Worm (Caenorhabditis elegans): ENCODE measurements around the gene R02E4.1.

R02E4.1 gene

DNA sequence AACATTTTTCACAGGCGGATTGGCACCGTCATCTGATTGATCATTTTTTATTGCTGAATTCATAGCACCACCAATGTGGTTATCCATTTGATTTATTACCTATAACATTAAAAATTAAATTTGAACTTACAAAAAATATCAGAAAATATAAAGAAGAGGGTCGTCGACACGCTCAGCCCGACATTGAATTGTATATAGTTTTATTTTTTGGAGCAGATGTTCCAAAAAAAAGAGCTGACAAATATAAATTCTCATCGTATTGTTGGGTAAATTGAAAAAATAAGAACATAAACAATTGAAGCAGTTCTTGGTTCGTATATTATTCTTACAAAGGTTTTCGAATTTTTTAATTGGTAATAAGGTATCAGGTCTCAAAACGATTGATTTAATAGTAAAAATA, at the start of gene R02E4.1:
R02E4.1 (minus strand) TSS at position 101 of the 400 bp plus-strand sequence.
- no peak for TF ChIP-seq unc-62 (GFP tag; optimal IDR thresholded peaks at IDR 0.05)

DNA sequence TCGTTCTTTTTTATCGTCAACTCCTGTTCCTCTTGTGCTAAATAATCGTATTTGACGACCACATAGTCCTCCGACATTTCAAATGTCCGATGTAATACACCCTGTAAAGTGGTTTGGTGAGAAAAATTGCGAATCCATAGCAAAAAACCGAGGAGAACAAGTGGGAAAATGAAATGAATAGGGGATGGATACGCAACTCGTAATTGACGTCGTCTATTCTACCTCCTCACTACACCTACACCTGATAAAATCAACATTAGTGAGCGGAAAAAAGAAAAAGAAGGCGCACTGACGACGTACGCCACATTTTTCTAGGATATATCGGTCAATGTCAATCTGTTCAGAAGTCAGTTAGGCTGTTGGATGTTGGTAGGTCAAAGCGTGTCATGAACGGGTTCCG, 49.0 kb upstream of the R02E4.1 start, which contains the start of gene nck-1:
nck-1 (minus strand) TSS at position 101 of the 400 bp plus-strand sequence.
- TF ChIP-seq unc-62 (GFP tag; optimal IDR thresholded peaks at IDR 0.05), result no peak

DNA sequence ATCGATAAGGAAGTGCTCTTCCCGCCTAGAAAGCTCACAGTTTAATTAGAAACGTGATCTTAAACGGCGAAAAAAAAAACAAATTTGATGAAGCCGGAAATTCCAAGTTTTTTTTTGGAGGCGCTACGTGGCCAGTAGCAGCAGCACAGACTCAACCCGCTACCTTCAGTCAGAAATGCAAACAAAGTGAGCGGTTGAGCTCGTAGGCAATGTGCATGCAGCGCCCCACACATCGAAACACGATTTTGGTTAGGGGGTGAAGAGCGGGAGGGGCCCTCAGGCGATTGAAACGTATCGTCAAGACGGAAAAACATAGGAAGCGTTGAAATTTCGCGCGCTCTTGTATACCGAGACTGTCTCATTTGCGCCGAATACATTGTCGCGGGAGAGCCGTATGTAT, 46.9 kb upstream of the R02E4.1 start:
- no peak for TF ChIP-seq unc-62 (GFP tag; optimal IDR thresholded peaks at IDR 0.05)

DNA sequence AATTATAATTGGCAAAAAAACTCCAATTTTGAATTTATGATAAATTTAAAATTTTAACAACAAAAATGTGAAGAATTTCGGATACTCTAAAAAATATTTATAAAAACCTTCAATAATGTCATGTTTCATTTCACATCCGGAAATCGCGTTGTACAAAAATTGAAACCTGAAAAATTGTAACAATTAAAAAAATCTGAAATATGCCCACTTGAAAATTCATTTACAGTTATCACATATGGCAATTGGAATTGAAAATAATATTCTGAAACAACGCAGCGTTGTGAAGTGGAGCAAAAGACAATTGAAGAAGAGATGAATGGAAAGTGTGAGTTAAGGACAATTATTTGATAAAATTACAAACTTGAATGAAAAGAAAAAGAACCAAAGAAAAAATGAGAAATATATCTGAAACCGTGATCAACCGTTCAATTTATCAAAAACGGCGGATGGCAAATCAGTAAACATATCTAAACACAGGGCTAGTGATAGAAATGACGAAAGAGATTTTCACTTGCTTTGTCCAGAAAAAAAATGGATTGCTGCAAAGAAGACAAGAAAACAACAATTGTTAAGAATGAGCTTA, 44.2 kb upstream of the R02E4.1 start:
- no peak for TF ChIP-seq unc-62 (GFP tag; optimal IDR thresholded peaks at IDR 0.05)

DNA sequence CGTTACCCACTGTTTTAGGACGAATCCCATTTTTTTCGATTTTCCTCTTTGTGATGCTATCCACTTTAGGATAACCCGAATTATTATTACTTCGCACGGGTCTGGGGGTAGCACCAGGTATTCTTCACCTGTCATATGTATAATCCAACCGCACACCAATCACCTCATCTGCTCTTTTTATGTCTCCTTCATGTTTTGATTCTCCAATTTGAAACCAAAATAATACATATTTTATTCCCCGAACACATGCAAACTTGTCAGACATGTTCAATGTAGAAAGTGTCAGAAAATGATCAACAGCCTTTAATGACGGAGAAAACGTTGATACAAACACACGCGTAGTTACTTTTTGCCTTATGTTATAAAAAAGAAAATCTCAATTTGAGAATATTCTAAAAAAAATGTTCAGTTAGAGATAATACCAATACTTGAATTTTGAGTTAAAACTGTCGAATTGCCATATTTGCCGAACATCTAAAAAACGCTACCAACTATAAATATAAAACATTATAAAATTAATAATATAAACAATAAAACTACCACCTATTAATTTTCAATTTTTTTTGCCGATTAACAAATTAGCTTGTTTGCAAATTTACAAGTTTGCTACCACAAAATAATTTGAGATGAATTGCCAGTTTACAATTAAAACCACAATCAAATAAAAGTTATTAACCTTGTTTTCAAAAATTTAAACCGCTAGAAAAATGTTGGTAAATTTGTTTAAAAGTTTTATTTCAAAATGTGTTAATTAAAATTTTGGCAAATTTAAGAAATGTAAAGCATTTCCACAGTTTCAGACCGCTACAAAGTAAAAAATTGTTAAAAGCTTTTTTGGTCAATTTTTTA, 43.5 kb upstream of the R02E4.1 start:
- TF ChIP-seq unc-62 (GFP tag; optimal IDR thresholded peaks at IDR 0.05), result no peak

DNA sequence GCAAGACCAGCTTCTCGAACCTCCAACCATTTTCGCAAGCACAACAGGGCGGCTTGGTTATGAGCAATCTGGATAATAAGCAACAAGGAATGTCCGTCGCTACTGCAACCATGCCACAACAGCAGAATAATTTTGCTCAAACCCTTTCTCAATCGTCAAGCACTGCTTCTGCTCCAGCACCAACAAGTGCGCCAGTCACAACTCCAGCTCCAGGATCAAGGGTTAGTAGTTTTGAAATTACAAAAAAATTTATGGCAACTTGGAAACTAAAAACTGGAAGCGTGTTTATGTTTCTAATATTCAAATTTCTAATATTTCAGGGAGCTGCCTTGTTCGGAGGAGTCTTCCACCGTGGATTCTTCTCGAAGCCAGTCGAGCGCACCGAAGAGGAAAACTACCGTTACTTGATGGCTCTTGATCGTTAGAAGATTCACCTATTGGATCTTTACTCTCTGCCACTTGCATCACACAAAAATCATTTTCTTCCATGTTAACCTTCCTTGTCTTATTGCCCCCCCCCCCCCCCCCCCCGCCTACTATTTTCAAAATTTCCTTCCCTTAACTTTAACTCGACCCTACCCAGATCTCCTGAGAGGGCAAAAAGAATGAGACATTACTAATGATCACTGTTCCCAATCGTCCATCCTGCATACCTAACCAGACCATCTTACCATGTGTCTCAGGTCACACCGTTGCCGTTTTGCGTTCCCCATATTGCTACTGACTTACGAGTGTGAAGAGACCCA, 42.6 kb upstream of the R02E4.1 start:
- TF ChIP-seq unc-62 (GFP tag; optimal IDR thresholded peaks at IDR 0.05), result no peak

DNA sequence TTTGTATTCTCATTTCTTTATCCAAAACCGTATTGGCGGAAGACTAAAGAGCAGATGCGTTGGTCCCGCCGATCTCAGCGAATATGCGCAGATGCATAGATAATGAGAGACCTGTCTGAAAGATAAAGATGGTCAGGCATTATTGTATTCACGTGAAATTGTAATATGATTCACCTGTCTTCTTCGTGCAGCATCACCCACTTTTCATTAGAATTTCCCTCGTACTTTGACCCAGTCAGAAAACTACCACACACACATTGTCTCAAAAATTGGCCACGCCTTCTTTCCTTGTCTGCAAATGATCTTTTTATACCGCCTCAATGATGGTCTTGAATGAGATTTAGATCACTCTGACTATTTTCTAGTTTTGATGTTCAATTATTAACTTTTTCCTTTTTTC, 41.7 kb upstream of the R02E4.1 start:
- TF ChIP-seq unc-62 (GFP tag; optimal IDR thresholded peaks at IDR 0.05), result no peak

DNA sequence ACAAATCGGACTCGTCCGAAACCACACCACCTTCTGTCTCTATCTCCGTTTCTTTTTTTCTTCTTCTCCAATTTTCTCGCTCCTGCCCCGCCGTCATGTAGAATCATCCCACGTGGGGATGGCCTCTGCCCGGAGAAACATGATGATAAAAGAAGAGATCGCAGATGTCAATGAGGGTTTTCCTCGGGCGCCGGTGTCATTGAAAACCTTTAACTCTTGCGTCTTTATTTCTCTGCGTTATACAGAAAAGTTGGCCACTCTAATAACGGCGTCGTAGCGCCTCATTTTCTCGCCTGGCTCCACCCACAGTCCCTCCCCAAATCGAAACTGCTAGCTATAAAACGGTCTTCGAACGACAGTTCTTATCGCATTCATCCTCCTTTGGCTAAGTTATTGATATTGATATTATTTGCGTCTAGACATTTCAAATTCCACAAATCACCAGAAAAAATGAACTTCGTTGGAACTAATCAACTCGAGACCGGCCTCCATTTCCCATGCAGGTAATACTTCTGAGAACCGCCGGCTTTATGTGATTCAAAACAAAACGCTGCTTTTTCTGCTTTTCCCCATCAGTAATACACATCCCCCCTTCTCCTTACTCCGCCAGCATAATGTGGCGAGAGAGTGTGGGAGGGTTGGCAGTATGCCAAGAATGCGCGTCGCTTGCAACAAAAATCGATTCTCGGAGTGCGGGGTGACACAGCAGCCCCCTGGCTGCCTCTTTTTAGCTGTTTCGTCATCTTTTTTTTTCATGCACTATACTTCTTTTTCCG, 40.9 kb upstream of the R02E4.1 start:
- TF ChIP-seq unc-62 (GFP tag; optimal IDR thresholded peaks at IDR 0.05), result no peak

DNA sequence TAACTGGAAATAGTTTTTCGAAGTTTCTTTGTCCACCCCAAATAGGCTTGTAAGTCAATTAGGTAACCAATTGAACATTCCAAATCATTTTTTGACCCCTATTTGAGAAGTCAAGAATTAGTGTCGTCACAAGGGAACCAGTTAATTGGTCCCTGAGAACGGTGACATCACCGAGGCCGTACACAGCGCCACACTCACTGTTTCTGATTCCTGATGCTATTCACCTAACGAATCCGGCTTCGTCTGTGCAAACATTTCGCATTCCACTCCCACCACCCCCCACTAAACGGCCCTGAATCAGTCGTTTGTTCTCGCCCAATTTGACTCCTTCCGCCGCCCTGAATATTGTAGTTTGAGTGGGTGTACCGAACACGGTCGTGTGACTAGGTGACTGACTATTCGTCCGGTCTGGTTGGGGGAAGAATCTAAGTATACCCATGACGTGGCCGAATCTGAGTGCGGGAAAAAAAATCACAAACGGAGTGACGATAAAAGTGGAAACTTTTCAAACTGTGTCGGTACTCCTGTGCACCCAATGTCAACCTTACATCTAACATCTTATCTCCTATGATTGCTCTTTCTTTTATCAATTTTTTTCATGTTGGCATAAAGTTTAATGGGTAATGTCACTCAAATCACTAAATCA, 39.9 kb upstream of the R02E4.1 start:
- TF ChIP-seq unc-62 (GFP tag; optimal IDR thresholded peaks at IDR 0.05), result no peak

DNA sequence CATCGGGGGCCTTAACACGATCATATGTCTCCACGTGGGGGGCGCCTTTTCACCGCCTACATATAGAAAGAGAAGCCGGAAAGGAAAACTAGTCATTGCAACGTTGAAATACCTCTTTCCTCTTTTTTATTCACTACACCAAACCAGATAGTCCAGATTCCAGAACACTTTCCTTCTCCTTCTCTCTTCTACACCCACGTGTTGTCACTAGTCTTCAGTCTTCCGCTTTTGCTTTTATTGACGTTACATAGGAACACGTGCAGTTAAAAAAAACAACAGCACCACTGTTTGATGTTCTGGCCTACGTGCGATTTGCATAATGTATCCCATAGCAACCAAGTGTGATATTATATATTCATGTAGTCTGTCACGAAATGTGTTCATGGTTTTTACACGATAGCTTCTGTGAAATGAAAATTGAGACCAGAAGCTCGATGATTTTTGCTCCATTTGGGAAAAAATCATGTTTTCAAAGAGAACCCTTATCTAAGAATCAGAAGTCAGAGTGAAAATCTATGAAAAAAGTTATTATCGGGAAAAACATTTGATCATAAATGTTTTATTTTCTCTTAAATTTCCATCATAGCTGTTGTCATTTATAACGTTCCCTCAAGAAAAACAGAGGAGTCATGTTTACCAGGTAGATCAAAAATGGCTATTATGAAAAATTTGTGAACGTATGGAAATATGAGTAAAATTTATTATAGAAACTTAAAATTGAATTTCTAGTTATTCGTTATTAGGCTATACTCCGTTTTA, 39.1 kb upstream of the R02E4.1 start:
- TF ChIP-seq unc-62 (GFP tag; optimal IDR thresholded peaks at IDR 0.05), result no peak

DNA sequence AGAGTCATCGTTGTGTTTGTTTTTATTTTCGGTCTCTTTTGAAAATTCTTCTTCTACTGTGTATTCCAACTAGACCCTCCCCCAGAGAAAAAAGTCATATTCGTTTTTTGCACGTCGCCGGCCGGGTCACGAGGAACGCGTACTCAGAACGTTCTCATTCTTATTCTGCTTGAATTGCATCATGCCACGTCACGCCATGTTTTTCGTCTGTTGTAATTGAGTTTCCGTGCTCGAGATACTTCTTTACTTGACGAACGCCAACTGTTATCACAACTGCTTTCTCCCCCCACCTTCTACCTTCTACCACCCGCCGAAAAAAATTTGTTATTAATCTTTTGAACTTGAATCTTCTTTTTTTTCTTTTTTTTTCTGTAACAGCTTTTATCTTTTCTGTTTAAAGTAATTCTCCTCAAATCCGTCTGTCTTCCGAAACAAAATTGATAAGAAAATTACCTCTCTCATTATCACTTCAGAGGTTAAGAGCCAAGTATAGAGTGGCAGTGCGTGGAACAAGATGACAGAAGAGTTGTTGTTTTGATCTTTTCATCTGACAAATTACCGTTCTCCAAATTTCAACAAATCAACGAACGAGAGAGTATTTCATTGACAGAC, 38.4 kb upstream of the R02E4.1 start:
- no peak for TF ChIP-seq unc-62 (GFP tag; optimal IDR thresholded peaks at IDR 0.05)

DNA sequence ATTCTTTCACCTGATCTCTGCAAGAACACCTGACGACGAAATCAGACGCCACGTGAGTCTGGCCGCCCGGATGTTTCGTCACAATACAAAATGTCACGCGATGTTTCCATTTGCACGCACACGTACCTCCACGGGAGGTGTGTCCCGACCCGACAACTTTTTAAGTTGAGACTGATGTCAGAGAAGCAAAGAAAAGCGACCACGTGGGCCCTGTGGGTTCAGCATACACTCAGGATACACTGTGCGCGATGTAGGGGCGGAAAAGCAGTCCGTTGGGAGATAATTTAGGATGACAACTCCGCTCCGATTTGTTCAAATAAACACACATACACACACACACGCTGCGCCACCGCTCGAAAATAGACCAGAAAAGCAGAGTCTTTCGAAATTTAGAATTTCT, 37.9 kb upstream of the R02E4.1 start:
- TF ChIP-seq unc-62 (GFP tag; optimal IDR thresholded peaks at IDR 0.05), result no peak

DNA sequence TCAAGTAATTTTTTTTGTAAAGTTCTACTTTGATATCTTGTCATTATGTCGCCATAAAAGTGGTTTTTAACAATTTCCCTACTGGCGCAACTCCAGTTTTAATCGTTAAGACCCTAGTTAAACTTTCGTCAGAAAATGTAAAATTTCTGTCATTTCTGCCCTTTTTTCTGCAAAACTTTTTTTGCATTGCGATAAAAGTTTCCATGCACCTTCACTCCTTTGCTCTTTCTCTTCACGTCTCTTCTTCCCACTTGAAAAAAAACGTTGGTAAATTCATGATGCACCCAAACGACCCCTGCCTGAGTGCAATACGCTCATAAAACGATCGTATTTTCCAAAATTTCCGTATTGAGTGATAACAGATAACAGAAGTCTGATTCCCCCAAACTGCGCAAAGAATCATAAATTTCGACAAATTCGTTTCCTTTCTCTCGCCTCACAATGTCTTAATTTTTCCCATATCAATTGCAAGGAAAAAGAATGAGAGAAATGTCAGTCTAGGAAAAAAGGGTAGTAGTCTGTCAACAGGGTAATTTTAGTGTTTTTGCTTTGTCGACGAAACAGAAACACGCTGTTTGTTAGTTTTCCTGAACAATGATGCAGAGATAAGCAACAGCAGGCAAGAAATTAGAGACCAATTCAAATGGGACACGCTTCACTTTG, 36.6 kb upstream of the R02E4.1 start:
- TF ChIP-seq unc-62 (GFP tag; optimal IDR thresholded peaks at IDR 0.05), result no peak

Data from whole organism, dauer.